Worm (Caenorhabditis elegans): ENCODE measurements around the gene D1054.10.

Gene D1054.10

DNA sequence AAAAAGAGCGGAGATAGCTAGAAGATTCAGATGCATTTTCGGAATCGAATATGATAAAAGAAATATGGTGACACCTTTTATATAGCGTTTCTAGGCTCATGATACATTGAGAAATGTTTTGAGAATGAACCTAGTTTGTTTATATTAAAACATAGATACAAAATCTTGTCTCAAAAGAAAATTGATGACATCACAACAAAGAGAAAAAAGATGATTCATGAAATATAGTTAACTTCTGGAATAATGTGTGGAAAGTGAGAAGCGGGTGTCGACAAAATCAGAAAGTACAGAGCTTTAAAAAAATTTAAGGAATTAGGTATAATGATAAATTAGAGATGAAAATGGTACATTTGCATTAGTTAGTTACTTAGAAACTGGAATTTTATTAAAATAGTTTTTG lies at the start of gene D1054.10:
Gene D1054.10 (minus strand): TSS at position 101 of the 400 bp plus-strand sequence.
- TF ChIP-seq ceh-32 (tag; optimal IDR thresholded peaks at IDR 0.05; ENCODE audit: poor library complexity), result no peak

- peak in 1 of 2 experiments; percentile 35 for TF ChIP-seq unc-62 (GFP tag; optimal IDR thresholded peaks at IDR 0.05 in 1 of 2)
- no peak for TF ChIP-seq unc-62 (tag; optimal IDR thresholded peaks at IDR 0.05)
- TF ChIP-seq mep-1 (tag; optimal IDR thresholded peaks at IDR 0.05), result no peak
These were observed 46.7 kb upstream of the D1054.10 start for ce11 chrV:10839398-10839797.

ce11 chrV:10838204-10838603 lies 45.5 kb upstream of the D1054.10 start:
- TF ChIP-seq F10B5.3 (tag; optimal IDR thresholded peaks at IDR 0.05), result no peak
- TF ChIP-seq unc-62 (GFP tag; optimal IDR thresholded peaks at IDR 0.05 in 1 of 2), result peak in 1 of 2 experiments; percentile 85
- no peak for TF ChIP-seq unc-62 (tag; optimal IDR thresholded peaks at IDR 0.05)
- peak; percentile 8 for TF ChIP-seq aha-1 (tag)

- TF ChIP-seq aha-1 (tag), result peak; percentile 88
- TF ChIP-seq hlh-30 (tag; optimal IDR thresholded peaks at IDR 0.05; ENCODE audit: insufficient read depth), result peak; percentile 28
- no peak for TF ChIP-seq attf-4 (tag; optimal IDR thresholded peaks at IDR 0.05)
- peak in 1 of 2 experiments; percentile 1 for TF ChIP-seq lsy-2 (tag; optimal IDR thresholded peaks at IDR 0.05)
- no peak for TF ChIP-seq nhr-111 (GFP tag; optimal IDR thresholded peaks at IDR 0.05)
These were observed 42.1 kb upstream of the D1054.10 start for ce11 chrV:10834682-10835219.

DNA sequence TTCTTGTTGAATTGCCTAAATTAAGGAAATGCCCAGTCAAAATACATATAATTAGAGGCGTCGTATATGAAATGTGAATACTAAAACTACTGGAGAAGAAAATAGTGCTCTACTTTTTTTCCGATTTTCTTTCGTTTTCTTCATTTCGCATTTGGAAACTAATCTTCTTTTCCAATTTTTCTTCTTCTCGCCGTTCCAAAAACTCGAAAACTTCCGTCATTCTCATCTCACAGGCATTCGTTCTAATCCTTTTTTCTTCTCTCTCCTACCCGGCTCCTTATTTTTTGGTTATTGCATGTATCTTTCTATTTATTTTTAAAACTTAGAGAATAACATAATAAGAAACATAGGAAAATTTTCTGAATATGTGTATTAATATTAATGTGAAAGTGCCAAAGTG lies 40.2 kb upstream of the D1054.10 start:
- TF ChIP-seq nhr-25 (tag; optimal IDR thresholded peaks at IDR 0.05; ENCODE audit: borderline replicate concordance, insufficient read depth) (no peak), egl-27 (tag; optimal IDR thresholded peaks at IDR 0.05) (no peak), nhr-6 (tag; optimal IDR thresholded peaks at IDR 0.05) (no peak), sdz-12 (GFP tag; optimal IDR thresholded peaks at IDR 0.05) (no peak), snpc-4 (tag; optimal IDR thresholded peaks at IDR 0.05) (no peak), lin-29 (GFP tag; IDR thresholded peaks at IDR 0.05) (no peak), ceh-20 (GFP tag; IDR thresholded peaks at IDR 0.05) (no peak)

DNA sequence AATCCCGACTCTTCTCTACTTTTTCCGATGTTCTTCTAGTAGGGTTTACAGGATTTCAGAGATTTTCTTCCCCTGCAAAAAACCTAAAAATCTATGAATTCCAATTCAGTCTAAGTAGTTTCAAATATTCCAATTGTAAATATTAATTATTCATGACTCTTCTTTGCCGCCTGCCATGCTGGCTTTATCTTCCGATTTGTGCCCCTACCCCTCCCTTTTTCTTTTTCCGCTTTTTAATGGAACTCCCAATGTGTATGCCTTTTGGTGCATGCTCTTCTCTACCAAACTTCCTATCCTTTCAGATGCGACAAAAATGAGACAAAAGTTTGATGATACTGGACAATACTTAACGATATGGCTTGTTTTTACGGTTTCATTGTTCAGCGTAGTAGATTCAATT lies 32.0 kb upstream of the D1054.10 start, which contains the start of gene nrx-1:
Gene nrx-1 (plus strand): TSS at position 301 of the 400 bp plus-strand sequence.
- TF ChIP-seq fos-1 (tag; optimal IDR thresholded peaks at IDR 0.05) (no peak), vab-7 (GFP tag; IDR thresholded peaks at IDR 0.05) (no peak), tag-97 (GFP tag; IDR thresholded peaks at IDR 0.05) (no peak), mep-1 (tag; optimal IDR thresholded peaks at IDR 0.05) (no peak), lin-15B (tag; optimal IDR thresholded peaks at IDR 0.05) (no peak), sdz-12 (GFP tag; optimal IDR thresholded peaks at IDR 0.05) (no peak), ces-1 (GFP tag; optimal IDR thresholded peaks at IDR 0.05) (no peak), saeg-2 (GFP tag; IDR thresholded peaks at IDR 0.05) (no peak), skn-1 (tag; optimal IDR thresholded peaks at IDR 0.05) (no peak), jun-1 (tag; optimal IDR thresholded peaks at IDR 0.05) (no peak), F49E8.2 (tag; optimal IDR thresholded peaks at IDR 0.05; ENCODE audit: borderline replicate concordance) (no peak), duxl-1 (tag; optimal IDR thresholded peaks at IDR 0.05; ENCODE audit: poor library complexity) (no peak), F44E2.7 (GFP tag; IDR thresholded peaks at IDR 0.05) (no peak)

DNA sequence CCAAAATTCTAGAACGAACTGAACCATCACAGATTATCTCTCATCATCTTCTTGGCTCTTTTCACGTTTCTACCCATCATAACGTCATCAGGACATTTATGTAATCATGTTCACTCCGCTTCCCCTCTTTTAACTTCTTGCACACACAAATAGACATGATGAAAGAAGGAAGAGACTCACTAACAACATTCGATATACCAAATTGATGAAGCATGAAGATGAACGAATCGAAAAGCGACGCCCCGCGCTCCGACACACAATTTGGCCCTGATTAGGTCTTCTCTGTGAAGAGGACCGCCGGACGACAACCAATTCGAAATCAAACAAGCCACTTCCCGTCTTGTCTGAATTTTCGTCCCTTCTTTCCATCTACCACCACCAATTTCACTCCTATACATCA lies 25.8 kb upstream of the D1054.10 start:
- TF ChIP-seq Y105C5A.15 (GFP tag; IDR thresholded peaks at IDR 0.05) (no peak), ces-1 (GFP tag; optimal IDR thresholded peaks at IDR 0.05) (peak; percentile 48), ceh-32 (tag; optimal IDR thresholded peaks at IDR 0.05; ENCODE audit: poor library complexity) (no peak)

Measured in whole organism, L4 larva.